Fruit fly (Drosophila melanogaster) whole organism, adult: ENCODE results near the gene Gss2.

ENCODE experiments used
- CG11617 ChIP-seq: fragments of 200-800 bp; sonication (Bioruptor generic); optimal IDR thresholded peaks from 2 replicates; lab custom pipeline; 2017; ENCODE audit warnings: mild to moderate bottlenecking, missing biosample characterization, missing genetic modification reagents, missing genetic modification characterization
- CG12768 ChIP-seq: fragments of 200-800 bp; sonication (Bioruptor generic); optimal IDR thresholded peaks from 2 replicates; lab custom pipeline; 2017; ENCODE audit warnings: missing biosample characterization, missing genetic modification characterization, mild to moderate bottlenecking, moderate library complexity, missing genetic modification reagents
- CG14711 ChIP-seq: fragments of 200-800 bp; sonication (Bioruptor generic); optimal IDR thresholded peaks from 2 replicates; lab custom pipeline; 2018; ENCODE audit warnings: missing biosample characterization, mild to moderate bottlenecking, missing genetic modification characterization, moderate library complexity
- CG1620 ChIP-seq: fragments of 200-800 bp; sonication (Bioruptor generic); optimal IDR thresholded peaks from 2 replicates; lab custom pipeline; 2016; ENCODE audit warnings: missing biosample characterization, missing genetic modification characterization
- CG33017 ChIP-seq: fragments of 200-800 bp; sonication (Bioruptor generic); optimal IDR thresholded peaks from 2 replicates; lab custom pipeline; 2018; ENCODE audit warnings: missing biosample characterization, mild to moderate bottlenecking, missing genetic modification characterization, moderate library complexity
- CG5204 ChIP-seq: fragments of 200-800 bp; sonication (Bioruptor generic); optimal IDR thresholded peaks from 2 replicates; lab custom pipeline; 2016; ENCODE audit warnings: missing biosample characterization, missing genetic modification characterization
- CG7045 ChIP-seq: fragments of 200-800 bp; sonication (Bioruptor generic); optimal IDR thresholded peaks from 2 replicates; lab custom pipeline; 2017; ENCODE audit warnings: missing biosample characterization, mild to moderate bottlenecking, missing genetic modification characterization
- CG7101 ChIP-seq: fragments of 200-800 bp; sonication (Bioruptor generic); optimal IDR thresholded peaks from 2 replicates; lab custom pipeline; 2018; ENCODE audit warnings: missing biosample characterization, mild to moderate bottlenecking, missing genetic modification characterization, moderate library complexity
- Clk ChIP-seq: fragments of 200-800 bp; sonication (Bioruptor generic); optimal IDR thresholded peaks from 2 replicates; lab custom pipeline; 2017; ENCODE audit warnings: missing biosample characterization, missing genetic modification characterization
- Crg-1 ChIP-seq: fragments of 200-800 bp; sonication (Bioruptor generic); optimal IDR thresholded peaks from 2 replicates; lab custom pipeline; 2016; ENCODE audit warnings: missing biosample characterization, missing genetic modification characterization
- Hr96 ChIP-seq: fragments of 200-800 bp; sonication (Bioruptor generic); optimal IDR thresholded peaks from 2 replicates; lab custom pipeline; 2016; ENCODE audit warnings: missing biosample characterization, missing genetic modification characterization
- Mnt ChIP-seq: fragments of 200-800 bp; sonication (Bioruptor generic); optimal IDR thresholded peaks from 2 replicates; lab custom pipeline; 2016; ENCODE audit warnings: missing biosample characterization, mild to moderate bottlenecking, missing genetic modification characterization
- bab1 ChIP-seq: fragments of 200-800 bp; sonication (Bioruptor generic); optimal IDR thresholded peaks from 3 replicates; lab custom pipeline; 2019; ENCODE audit warnings: missing biosample characterization, mild to moderate bottlenecking, missing genetic modification characterization, moderate library complexity
- cic ChIP-seq: fragments of 200-800 bp; sonication (Bioruptor generic); optimal IDR thresholded peaks from 2 replicates; lab custom pipeline; 2017; ENCODE audit warnings: missing biosample characterization, mild to moderate bottlenecking, missing genetic modification characterization, moderate library complexity
- cnc ChIP-seq, 2 experiments: fragments of >200 bp; optimal IDR thresholded peaks; 2 replicates each; lab custom pipeline; 2017
- kay ChIP-seq: fragments of 200-800 bp; sonication (Bioruptor generic); peaks from one replicate; lab custom pipeline; 2016; ENCODE audit warnings: missing biosample characterization, missing genetic modification characterization, borderline replicate concordance
- ovo ChIP-seq: fragments of 200-800 bp; sonication (Bioruptor generic); optimal IDR thresholded peaks from 2 replicates; lab custom pipeline; 2016; ENCODE audit warnings: missing biosample characterization, missing genetic modification characterization
- pad ChIP-seq: fragments of 200-800 bp; sonication (Bioruptor generic); optimal IDR thresholded peaks from 3 replicates; lab custom pipeline; 2017; ENCODE audit warnings: missing biosample characterization, missing genetic modification characterization, mild to moderate bottlenecking, moderate library complexity, missing genetic modification reagents
- tj ChIP-seq: fragments of 200-800 bp; sonication (Bioruptor generic); optimal IDR thresholded peaks from 3 replicates; lab custom pipeline; 2017; ENCODE audit warnings: missing biosample characterization, mild to moderate bottlenecking, missing genetic modification characterization, moderate library complexity
- toe ChIP-seq: fragments of 200-800 bp; sonication (Bioruptor generic); optimal IDR thresholded peaks from 2 replicates; lab custom pipeline; 2016; ENCODE audit warnings: missing biosample characterization, missing genetic modification characterization

The Gss2 gene

DNA sequence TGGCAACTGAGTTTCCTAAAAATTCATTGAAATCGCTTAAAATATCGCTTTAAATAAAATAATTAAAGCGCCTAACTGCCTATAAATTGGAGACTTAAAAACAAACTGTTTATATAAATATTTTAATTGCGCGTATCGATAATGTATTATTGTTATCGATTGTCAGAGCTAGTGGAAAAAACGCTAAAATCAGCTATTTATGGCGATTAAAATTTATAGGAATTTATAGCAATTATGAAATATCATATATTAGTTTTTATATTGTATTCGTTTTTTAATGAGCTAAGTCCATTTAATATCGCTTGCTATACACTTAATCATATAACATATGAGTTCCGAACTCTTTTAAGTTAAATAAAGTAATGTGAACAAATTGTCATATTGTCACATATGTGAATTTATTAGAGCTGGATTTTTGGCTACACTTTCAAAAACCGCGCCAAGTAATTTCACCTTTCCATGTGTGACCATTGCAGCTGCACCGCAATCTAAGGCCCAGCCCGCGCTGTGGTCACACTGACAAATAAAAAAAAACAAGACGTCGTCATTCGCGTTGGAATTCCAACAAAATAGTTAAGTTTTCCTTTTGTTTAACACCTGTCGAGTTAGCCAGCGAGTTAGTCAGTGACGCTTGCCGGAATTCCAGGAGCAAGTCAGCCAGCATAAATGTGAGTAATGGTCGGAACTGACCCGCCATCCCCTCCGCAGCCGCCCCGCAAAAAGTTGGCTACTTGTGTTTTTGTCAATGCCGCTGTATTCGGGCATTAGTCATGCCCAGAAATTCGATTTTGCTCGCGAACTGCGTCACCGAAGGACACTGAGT is 7.9 kb downstream of the Gss2 start, which contains the start of the genes CG7772 and Vps4:
Gene CG7772 (minus strand): TSS at position 78 of the 823 bp plus-strand sequence.
Gene Vps4 (plus strand): TSS at position 509 of the 823 bp plus-strand sequence.
- TF ChIP-seq Mnt (GFP tag; lab: Kevin White, UChicago) (peak; percentile 24), CG12768 (GFP tag; lab: Kevin White, UChicago) (no peak), CG7101 (tag; lab: Kevin White, UChicago) (no peak), Crg-1 (GFP tag; lab: Kevin White, UChicago) (no peak), CG14711 (tag; lab: Kevin White, UChicago) (no peak), ovo (GFP tag; lab: Kevin White, UChicago) (no peak), tj (GFP tag; lab: Kevin White, UChicago) (peak; percentile 72), cnc (optimal IDR thresholded peaks at IDR 0.05; lab: Kevin White, UChicago) (no peak), CG1620 (no peak), Clk (GFP tag; lab: Kevin White, UChicago) (no peak), CG33017 (tag; lab: Kevin White, UChicago) (no peak), kay (GFP tag; lab: Kevin White, UChicago) (peak; percentile 65), toe (GFP tag; lab: Kevin White, UChicago) (no peak), CG7045 (GFP tag; lab: Kevin White, UChicago) (no peak), pad (GFP tag; lab: Kevin White, UChicago) (no peak), cic (GFP tag; lab: Kevin White, UChicago) (no peak), Hr96 (GFP tag; lab: Kevin White, UChicago) (no peak), bab1 (GFP tag; lab: Kevin White, UChicago) (peak; percentile 11), CG11617 (GFP tag; lab: Kevin White, UChicago) (no peak), CG5204 (no peak)

DNA sequence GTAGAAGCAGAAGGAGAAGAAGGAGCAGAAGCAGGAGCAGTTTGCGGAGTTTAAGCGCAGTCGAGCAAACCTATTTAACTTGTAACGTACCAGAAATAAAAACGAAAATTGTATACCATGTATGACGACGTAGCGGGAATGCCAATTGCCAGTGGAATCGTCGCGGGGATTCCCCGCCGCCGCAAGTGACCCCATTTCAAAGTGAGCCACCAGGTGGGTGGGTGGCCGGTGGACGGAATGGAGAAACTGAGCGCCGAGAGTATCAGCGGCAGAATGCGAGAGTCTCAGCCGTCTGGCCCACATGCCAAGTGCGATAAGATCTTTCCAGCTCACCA is 11.1 kb downstream of the Gss2 start:
- no peak for TF ChIP-seq Crg-1 (GFP tag; lab: Kevin White, UChicago)
- TF ChIP-seq toe (GFP tag; lab: Kevin White, UChicago) = no peak

dm6 chrX:17910941-17911703 is 11.6 kb downstream of the Gss2 start, which contains the start of gene CG6847:
Gene CG6847 (plus strand): TSS chrX:17911462.
- TF ChIP-seq cic (GFP tag; lab: Kevin White, UChicago) (no peak), CG12768 (GFP tag; lab: Kevin White, UChicago) (no peak), CG14711 (tag; lab: Kevin White, UChicago) (no peak), toe (GFP tag; lab: Kevin White, UChicago) (peak; percentile 18), cnc (optimal IDR thresholded peaks at IDR 0.05; lab: Kevin White, UChicago) (no peak), bab1 (GFP tag; lab: Kevin White, UChicago) (peak; percentile 61), CG1620 (no peak), Mnt (GFP tag; lab: Kevin White, UChicago) (no peak), kay (GFP tag; lab: Kevin White, UChicago) (peak; percentile 30), CG7045 (GFP tag; lab: Kevin White, UChicago) (peak; percentile 15), Hr96 (GFP tag; lab: Kevin White, UChicago) (no peak), CG5204 (peak; percentile 36), pad (GFP tag; lab: Kevin White, UChicago) (no peak), Clk (GFP tag; lab: Kevin White, UChicago) (no peak), Crg-1 (GFP tag; lab: Kevin White, UChicago) (no peak), CG33017 (tag; lab: Kevin White, UChicago) (peak; percentile 32), ovo (GFP tag; lab: Kevin White, UChicago) (peak; percentile 59), CG11617 (GFP tag; lab: Kevin White, UChicago) (peak; percentile 70), tj (GFP tag; lab: Kevin White, UChicago) (peak; percentile 37), CG7101 (tag; lab: Kevin White, UChicago) (peak; percentile 69)

dm6 chrX:17912514-17912913 is 13.0 kb downstream of the Gss2 start:
- TF ChIP-seq Mnt (GFP tag; lab: Kevin White, UChicago) (no peak), ovo (GFP tag; lab: Kevin White, UChicago) (no peak), CG11617 (GFP tag; lab: Kevin White, UChicago) (no peak), Hr96 (GFP tag; lab: Kevin White, UChicago) (no peak), CG7045 (GFP tag; lab: Kevin White, UChicago) (no peak), toe (GFP tag; lab: Kevin White, UChicago) (no peak), CG7101 (tag; lab: Kevin White, UChicago) (no peak), CG14711 (tag; lab: Kevin White, UChicago) (no peak), cnc (optimal IDR thresholded peaks at IDR 0.05; lab: Kevin White, UChicago) (no peak), CG33017 (tag; lab: Kevin White, UChicago) (no peak), bab1 (GFP tag; lab: Kevin White, UChicago) (no peak), tj (GFP tag; lab: Kevin White, UChicago) (no peak), CG5204 (no peak), kay (GFP tag; lab: Kevin White, UChicago) (no peak), cic (GFP tag; lab: Kevin White, UChicago) (no peak)

DNA sequence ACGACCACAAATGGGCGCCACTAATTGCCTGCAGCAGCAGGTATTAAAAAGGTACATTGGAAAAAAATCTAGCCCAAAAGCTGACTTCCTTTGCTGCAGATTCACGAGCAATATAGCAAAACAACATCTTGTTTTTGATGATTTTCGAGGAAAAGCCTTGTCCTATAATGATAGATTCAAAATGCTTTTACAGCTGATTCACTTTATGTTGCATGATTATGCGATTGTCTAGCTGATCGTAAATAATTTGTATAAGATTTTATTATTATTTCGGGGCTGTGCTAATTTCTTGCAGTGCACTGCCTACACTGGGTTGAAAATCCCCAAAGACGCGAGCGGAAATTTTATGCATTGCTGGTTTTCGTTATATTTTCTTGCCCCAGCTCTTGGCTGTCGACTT is 15.0 kb downstream of the Gss2 start:
- TF ChIP-seq kay (GFP tag; lab: Kevin White, UChicago) (no peak), Mnt (GFP tag; lab: Kevin White, UChicago) (no peak), cnc (optimal IDR thresholded peaks at IDR 0.05; lab: Kevin White, UChicago) (no peak), ovo (GFP tag; lab: Kevin White, UChicago) (no peak), CG5204 (no peak), CG7101 (tag; lab: Kevin White, UChicago) (no peak), CG1620 (no peak), Hr96 (GFP tag; lab: Kevin White, UChicago) (no peak), cic (GFP tag; lab: Kevin White, UChicago) (no peak), bab1 (GFP tag; lab: Kevin White, UChicago) (no peak), CG14711 (tag; lab: Kevin White, UChicago) (no peak), pad (GFP tag; lab: Kevin White, UChicago) (no peak), CG7045 (GFP tag; lab: Kevin White, UChicago) (no peak), tj (GFP tag; lab: Kevin White, UChicago) (no peak), Clk (GFP tag; lab: Kevin White, UChicago) (no peak)
